Worm (Caenorhabditis elegans) whole organism, L4 larva: ENCODE measurements around the gene Y71H2AM.25.
A peak's percentile ranks its signal among the peaks of the same experiment; 100 is the strongest.

Experiments
- arid-1 ChIP-seq: fragments of 200-800 bp; sonication (Bioruptor generic); conservative IDR thresholded peaks from 2 replicates; pipeline ENCODE4 v1.3.6; 2022; ENCODE audit warnings: missing genetic modification reagents, missing genetic modification characterization, missing compliant biosample characterization
- ctbp-1 ChIP-seq: fragments of 200-800 bp; sonication (Bioruptor generic); IDR thresholded peaks from 2 replicates; pipeline ENCODE4 v1.3.6; 2022; ENCODE audit warnings: missing genetic modification reagents, missing genetic modification characterization, missing compliant biosample characterization
- dpl-1 ChIP-seq: fragments of 150-350 bp; optimal IDR thresholded peaks from 2 replicates; lab custom pipeline; 2014; ENCODE audit warnings: missing biosample characterization, missing genetic modification reagents, missing genetic modification characterization
- duxl-1 ChIP-seq: sonication (generic microtip); optimal IDR thresholded peaks from 2 replicates; lab custom pipeline; 2016; ENCODE audit warnings: mild to moderate bottlenecking, missing genetic modification characterization, moderate library complexity, missing compliant biosample characterization; ENCODE audit not compliant: poor library complexity
- egl-27 ChIP-seq: sonication (generic microtip); optimal IDR thresholded peaks from 3 replicates; lab custom pipeline; 2017; ENCODE audit warnings: missing biosample characterization, missing genetic modification reagents, missing genetic modification characterization
- lin-13 ChIP-seq: fragments of 150-350 bp; optimal IDR thresholded peaks from 2 replicates; lab custom pipeline; 2014; ENCODE audit warnings: missing biosample characterization, missing genetic modification reagents, missing genetic modification characterization
- lin-15B ChIP-seq: fragments of 150-350 bp; sonication (generic microtip); optimal IDR thresholded peaks from 3 replicates; lab custom pipeline; 2014; ENCODE audit warnings: missing biosample characterization, missing genetic modification characterization
- mxl-3 ChIP-seq: fragments of 200-800 bp; sonication (Bioruptor generic); optimal IDR thresholded peaks from 2 replicates; lab custom pipeline; 2018; ENCODE audit warnings: mild to moderate bottlenecking, missing genetic modification characterization, missing compliant biosample characterization
- nhr-237 ChIP-seq: sonication (generic microtip); optimal IDR thresholded peaks from 2 replicates; lab custom pipeline; 2017; ENCODE audit warnings: missing biosample characterization, missing genetic modification characterization
- nhr-28 ChIP-seq: fragments of 150-350 bp; optimal IDR thresholded peaks from 2 replicates; lab custom pipeline; 2014; ENCODE audit warnings: missing biosample characterization, missing genetic modification characterization
- nhr-6 ChIP-seq: fragments of 150-350 bp; optimal IDR thresholded peaks from 2 replicates; lab custom pipeline; 2014; ENCODE audit warnings: missing biosample characterization, missing genetic modification characterization
- nhr-77 ChIP-seq: fragments of 150-350 bp; optimal IDR thresholded peaks from 2 replicates; lab custom pipeline; 2014; ENCODE audit warnings: missing biosample characterization, missing genetic modification characterization
- pha-4 ChIP-seq, 2 experiments: fragments of 150-350 bp in 1 of 2; fragments of 200-800 bp in 1 of 2; sonication (Bioruptor generic) in 1 of 2; IDR thresholded peaks in 1 of 2; optimal IDR thresholded peaks in 1 of 2; 2 replicates each; pipeline versions ENCODE4 v1.3.6 to Lab custom; 2014 to 2022; ENCODE audit warnings: missing genetic modification characterization in 2 of 2, missing genetic modification reagents in 2 of 2, missing biosample characterization in 1 of 2, missing compliant biosample characterization in 1 of 2
- ztf-11 ChIP-seq: fragments of 150-350 bp; optimal IDR thresholded peaks from 2 replicates; lab custom pipeline; 2014; ENCODE audit warnings: missing biosample characterization, missing genetic modification characterization

ce11 chrIII:2768635-2769034 lies 33.6 kb upstream of the Y71H2AM.25 start, which contains the start of gene swsn-3:
- peak; percentile 86 for TF ChIP-seq lin-13 (GFP tag; lab: Kevin White, UChicago)
- TF ChIP-seq nhr-237 (tag; lab: Kevin White, UChicago) = no peak
- peak; percentile 89 for TF ChIP-seq arid-1
- peak; percentile 92 for TF ChIP-seq duxl-1 (tag; lab: Kevin White, UChicago)
- peak; percentile 65 for TF ChIP-seq nhr-77
- TF ChIP-seq nhr-28 (tag; lab: Kevin White, UChicago) = peak; percentile 53
- peak; percentile 93 for TF ChIP-seq nhr-6
- TF ChIP-seq mxl-3 (GFP tag; lab: Kevin White, UChicago) = no peak
- TF ChIP-seq ztf-11 (tag; lab: Kevin White, UChicago) = no peak
- no peak for TF ChIP-seq egl-27 (tag; lab: Kevin White, UChicago)
- TF ChIP-seq ctbp-1 (GFP tag; lab: Robert Waterston, UW) = peak; percentile 74
- peak; percentile 83 for TF ChIP-seq pha-4 (GFP tag; IDR thresholded peaks at IDR 0.05; lab: Robert Waterston, UW)
- TF ChIP-seq pha-4 (tag; optimal IDR thresholded peaks at IDR 0.05; lab: Kevin White, UChicago) = no peak
- TF ChIP-seq dpl-1 = peak; percentile 84
- peak; percentile 74 for TF ChIP-seq lin-15B (tag; lab: Kevin White, UChicago)
